Worm (Caenorhabditis elegans): ENCODE measurements around the gene srm-1.
"Not testable (repeated sequence)": the region's sequence is repeated elsewhere in the genome, so short reads cannot be mapped to it uniquely, and the experiment has no call there.

The srm-1 gene

ce11 chrIV:5045389-5045788 is 33.0 kb downstream of the srm-1 start, which contains the start of gene hot-9:
Gene hot-9 (minus strand): TSS chrIV:5045489.
- no peak for TF ChIP-seq ceh-83 (GFP tag; optimal IDR thresholded peaks at IDR 0.05)
- TF ChIP-seq mep-1 (tag; optimal IDR thresholded peaks at IDR 0.05): no peak
- TF ChIP-seq cnd-1 (tag; optimal IDR thresholded peaks at IDR 0.05): no peak
- no peak for TF ChIP-seq lin-13 (tag; optimal IDR thresholded peaks at IDR 0.05)
- TF ChIP-seq ceh-39 (tag; optimal IDR thresholded peaks at IDR 0.05): no peak
- TF ChIP-seq nhr-76 (tag; optimal IDR thresholded peaks at IDR 0.05): no peak
- TF ChIP-seq mab-5 (tag; optimal IDR thresholded peaks at IDR 0.05): no peak
- TF ChIP-seq bed-3 (GFP tag; optimal IDR thresholded peaks at IDR 0.05): no peak
- TF ChIP-seq unc-62 (GFP tag; optimal IDR thresholded peaks at IDR 0.05): no peak
- TF ChIP-seq hlh-1 (tag; optimal IDR thresholded peaks at IDR 0.05): no peak

ce11 chrIV:5054297-5054696 is 42.0 kb downstream of the srm-1 start:
- TF ChIP-seq ces-1 (GFP tag; optimal IDR thresholded peaks at IDR 0.05) (no peak), unc-39 (tag; optimal IDR thresholded peaks at IDR 0.05) (no peak), lin-32 (GFP tag; optimal IDR thresholded peaks at IDR 0.05) (no peak), cnd-1 (tag; optimal IDR thresholded peaks at IDR 0.05) (no peak), nhr-76 (tag; optimal IDR thresholded peaks at IDR 0.05) (no peak), nhr-28 (tag; optimal IDR thresholded peaks at IDR 0.05) (no peak), sptf-1 (tag; optimal IDR thresholded peaks at IDR 0.05) (no peak), bed-3 (GFP tag; optimal IDR thresholded peaks at IDR 0.05) (no peak), M03D4.4 (tag; optimal IDR thresholded peaks at IDR 0.05) (no peak), elt-3 (tag; optimal IDR thresholded peaks at IDR 0.05) (no peak), mep-1 (tag; optimal IDR thresholded peaks at IDR 0.05) (no peak), lsy-2 (tag; optimal IDR thresholded peaks at IDR 0.05) (no peak), nhr-12 (tag; optimal IDR thresholded peaks at IDR 0.05) (no peak), snpc-4 (tag; optimal IDR thresholded peaks at IDR 0.05) (no peak), nhr-2 (tag; optimal IDR thresholded peaks at IDR 0.05) (no peak), ham-2 (GFP tag; optimal IDR thresholded peaks at IDR 0.05) (no peak), unc-62 (GFP tag; optimal IDR thresholded peaks at IDR 0.05) (no peak), mls-2 (tag; optimal IDR thresholded peaks at IDR 0.05) (no peak)

- peak; percentile 97 for TF ChIP-seq zip-8 (tag; optimal IDR thresholded peaks at IDR 0.05)
- TF ChIP-seq nhr-12 (tag; optimal IDR thresholded peaks at IDR 0.05): no peak
- no peak for TF ChIP-seq blmp-1 (tag; optimal IDR thresholded peaks at IDR 0.05)
Measured at ce11 chrIV:5055964-5056588, 43.7 kb downstream of the srm-1 start, which contains the start of gene msp-55. Gene msp-55 (minus strand): TSS chrIV:5056014.

- TF ChIP-seq mls-2 (tag; optimal IDR thresholded peaks at IDR 0.05) (no peak), blmp-1 (tag; optimal IDR thresholded peaks at IDR 0.05) (no peak), ztf-11 (tag; optimal IDR thresholded peaks at IDR 0.05) (no peak), ham-2 (GFP tag; optimal IDR thresholded peaks at IDR 0.05) (no peak), zip-8 (tag; optimal IDR thresholded peaks at IDR 0.05) (no peak), unc-39 (tag; optimal IDR thresholded peaks at IDR 0.05) (no peak), drap-1 (GFP tag; optimal IDR thresholded peaks at IDR 0.05) (no peak), mab-5 (tag; optimal IDR thresholded peaks at IDR 0.05) (no peak)
Measured at ce11 chrIV:5060984-5061383, 48.6 kb downstream of the srm-1 start, which contains the start of gene C09B9.7. Gene C09B9.7 (minus strand): TSS chrIV:5061084.

ce11 chrIV:5062278-5062677 is 49.9 kb downstream of the srm-1 start, which contains the start of gene msp-57:
Gene msp-57 (plus strand): TSS chrIV:5062578.
- not testable (repeated sequence) for TF ChIP-seq cnd-1 (tag; optimal IDR thresholded peaks at IDR 0.05); drap-1 (GFP tag; optimal IDR thresholded peaks at IDR 0.05); snpc-4 (tag; optimal IDR thresholded peaks at IDR 0.05)

ce11 chrIV:5063297-5063696 is 51.0 kb downstream of the srm-1 start:
- no peak for TF ChIP-seq hlh-1 (tag; optimal IDR thresholded peaks at IDR 0.05)
- TF ChIP-seq ceh-43 (GFP tag; optimal IDR thresholded peaks at IDR 0.05): no peak
- no peak for TF ChIP-seq elt-1 (tag; optimal IDR thresholded peaks at IDR 0.05; ENCODE audit: borderline replicate concordance, insufficient read depth)
- TF ChIP-seq snpc-4 (tag; optimal IDR thresholded peaks at IDR 0.05): no peak
- TF ChIP-seq flh-1 (GFP tag; optimal IDR thresholded peaks at IDR 0.05): no peak
- no peak for TF ChIP-seq unc-62 (GFP tag; optimal IDR thresholded peaks at IDR 0.05)
- no peak for TF ChIP-seq pha-4 (tag; optimal IDR thresholded peaks at IDR 0.05)
- no peak for TF ChIP-seq nhr-28 (tag; optimal IDR thresholded peaks at IDR 0.05)
- no peak for TF ChIP-seq sptf-1 (tag; optimal IDR thresholded peaks at IDR 0.05)
- TF ChIP-seq unc-39 (tag; optimal IDR thresholded peaks at IDR 0.05): no peak
